Worm (Caenorhabditis elegans): ENCODE results near the gene klf-2.

DNA sequence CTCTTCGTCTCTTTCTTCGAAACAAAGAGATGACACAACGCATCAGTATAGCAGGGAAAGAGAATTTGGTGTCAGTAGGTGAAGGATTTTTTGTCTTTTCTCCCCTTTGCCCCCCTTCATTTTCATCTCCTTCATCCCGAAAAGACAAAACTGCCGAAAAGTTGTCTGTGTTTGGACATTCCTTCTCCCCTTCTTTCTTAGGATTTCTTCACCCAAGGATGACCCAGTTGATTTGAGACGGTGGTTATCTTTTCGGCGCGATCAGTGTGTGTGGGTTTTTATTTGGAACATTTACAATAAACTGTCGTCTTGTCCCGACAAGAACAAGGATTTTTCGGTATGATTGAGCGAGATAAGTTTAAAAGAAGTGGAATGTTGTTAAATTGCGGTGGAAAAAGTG lies 23.0 kb upstream of the klf-2 start:
- no peak for TF ChIP-seq snpc-4 (tag; optimal IDR thresholded peaks at IDR 0.05)
- no peak for TF ChIP-seq zag-1 (tag; optimal IDR thresholded peaks at IDR 0.05)
- no peak for TF ChIP-seq R02D3.7 (tag; optimal IDR thresholded peaks at IDR 0.05)
- no peak for TF ChIP-seq nhr-76 (tag; optimal IDR thresholded peaks at IDR 0.05)
- TF ChIP-seq jun-1 (tag; optimal IDR thresholded peaks at IDR 0.05): no peak
- no peak for TF ChIP-seq skn-1 (tag; optimal IDR thresholded peaks at IDR 0.05)
- no peak for TF ChIP-seq ZK546.5 (tag; optimal IDR thresholded peaks at IDR 0.05)
